Worm (Caenorhabditis elegans) whole organism, L4 larva: ENCODE measurements around the gene clec-169.

Experiments
- D1046.2 ChIP-seq: fragments of 200-800 bp; sonication (Bioruptor generic); IDR thresholded peaks from 2 replicates; pipeline ENCODE4 v1.3.6; 2022; ENCODE audit warnings: missing genetic modification characterization, missing compliant biosample characterization
- F44E2.7 ChIP-seq: fragments of 200-800 bp; sonication (Bioruptor generic); IDR thresholded peaks from 2 replicates; pipeline ENCODE4 v2.1.2; 2022; ENCODE audit warnings: missing genetic modification characterization, missing compliant biosample characterization
- T26A8.4 ChIP-seq: fragments of 200-800 bp; sonication (Bioruptor generic); IDR thresholded peaks from 2 replicates; pipeline ENCODE4 v1.3.6; 2022; ENCODE audit warnings: missing genetic modification characterization, missing compliant biosample characterization
- Y105C5A.15 ChIP-seq: fragments of 200-800 bp; sonication (Bioruptor generic); IDR thresholded peaks from 2 replicates; pipeline ENCODE4 v1.3.6; 2022; ENCODE audit warnings: missing genetic modification characterization, missing compliant biosample characterization
- Y48G9A.11 ChIP-seq: fragments of 200-800 bp; sonication (Bioruptor generic); IDR thresholded peaks from 2 replicates; pipeline ENCODE4 v1.3.6; 2022; ENCODE audit warnings: missing genetic modification reagents, missing genetic modification characterization, missing compliant biosample characterization
- Y75B8A.6 ChIP-seq: fragments of 200-800 bp; sonication (Bioruptor generic); IDR thresholded peaks from 2 replicates; pipeline ENCODE4 v1.3.6; 2022; ENCODE audit warnings: missing genetic modification reagents, missing genetic modification characterization, missing compliant biosample characterization
- aha-1 ChIP-seq: fragments of 150-350 bp; peaks from one replicate; lab custom pipeline; 2014; ENCODE audit warnings: missing biosample characterization, missing genetic modification characterization
- arid-1 ChIP-seq: fragments of 200-800 bp; sonication (Bioruptor generic); conservative IDR thresholded peaks from 2 replicates; pipeline ENCODE4 v1.3.6; 2022; ENCODE audit warnings: missing genetic modification reagents, missing genetic modification characterization, missing compliant biosample characterization
- ceh-28 ChIP-seq: fragments of 150-350 bp; optimal IDR thresholded peaks from 2 replicates; lab custom pipeline; 2014; ENCODE audit warnings: missing biosample characterization, missing genetic modification reagents, missing genetic modification characterization
- ceh-44 ChIP-seq: fragments of 200-800 bp; sonication (Bioruptor generic); IDR thresholded peaks from 2 replicates; pipeline ENCODE4 v1.3.6; 2022; ENCODE audit warnings: missing genetic modification reagents, missing genetic modification characterization, missing compliant biosample characterization
- cey-2 ChIP-seq: sonication (generic microtip); optimal IDR thresholded peaks from 3 replicates; lab custom pipeline; 2017; ENCODE audit warnings: missing genetic modification characterization, mild to moderate bottlenecking, missing compliant biosample characterization, antibody characterized with exemption, borderline replicate concordance; ENCODE audit not compliant: insufficient read depth
- ctbp-1 ChIP-seq: fragments of 200-800 bp; sonication (Bioruptor generic); IDR thresholded peaks from 2 replicates; pipeline ENCODE4 v1.3.6; 2022; ENCODE audit warnings: missing genetic modification reagents, missing genetic modification characterization, missing compliant biosample characterization
- dmd-6 ChIP-seq: fragments of 200-800 bp; sonication (Bioruptor generic); IDR thresholded peaks from 2 replicates; pipeline ENCODE4 v1.3.6; 2022; ENCODE audit warnings: missing genetic modification reagents, missing genetic modification characterization, missing compliant biosample characterization
- dpl-1 ChIP-seq: fragments of 150-350 bp; optimal IDR thresholded peaks from 2 replicates; lab custom pipeline; 2014; ENCODE audit warnings: missing biosample characterization, missing genetic modification reagents, missing genetic modification characterization
- duxl-1 ChIP-seq: sonication (generic microtip); optimal IDR thresholded peaks from 2 replicates; lab custom pipeline; 2016; ENCODE audit warnings: mild to moderate bottlenecking, missing genetic modification characterization, moderate library complexity, missing compliant biosample characterization; ENCODE audit not compliant: poor library complexity
- dve-1 ChIP-seq: sonication (generic microtip); optimal IDR thresholded peaks from 2 replicates; lab custom pipeline; 2017; ENCODE audit warnings: antibody characterized with exemption, mild to moderate bottlenecking, missing genetic modification characterization, missing compliant biosample characterization; ENCODE audit not compliant: insufficient read depth
- egl-43 ChIP-seq: fragments of 200-800 bp; sonication (Bioruptor generic); IDR thresholded peaks from 2 replicates; pipeline ENCODE4 v1.3.6; 2022; ENCODE audit warnings: missing genetic modification reagents, missing genetic modification characterization, missing compliant biosample characterization
- fos-1 ChIP-seq: fragments of 150-350 bp; optimal IDR thresholded peaks from 2 replicates; lab custom pipeline; 2014; ENCODE audit warnings: missing biosample characterization, missing genetic modification characterization
- hlh-30 ChIP-seq: sonication (generic microtip); optimal IDR thresholded peaks from 2 replicates; lab custom pipeline; 2017; ENCODE audit warnings: antibody characterized with exemption, mild to moderate bottlenecking, missing genetic modification characterization, missing compliant biosample characterization; ENCODE audit not compliant: insufficient read depth
- lin-13 ChIP-seq: fragments of 150-350 bp; optimal IDR thresholded peaks from 2 replicates; lab custom pipeline; 2014; ENCODE audit warnings: missing biosample characterization, missing genetic modification reagents, missing genetic modification characterization
- lsy-2 ChIP-seq, 2 experiments: fragments of 150-350 bp in 1 of 2; sonication (generic microtip) in 1 of 2; optimal IDR thresholded peaks; 2 replicates each; lab custom pipeline; 2014 to 2017; ENCODE audit warnings: missing biosample characterization in 2 of 2, missing genetic modification characterization in 2 of 2
- mep-1 ChIP-seq: fragments of 150-350 bp; sonication (generic microtip); optimal IDR thresholded peaks from 3 replicates; lab custom pipeline; 2014; ENCODE audit warnings: missing biosample characterization, missing genetic modification characterization
- mxl-2 ChIP-seq: fragments of 200-800 bp; sonication (Bioruptor generic); conservative IDR thresholded peaks from 2 replicates; pipeline ENCODE4 v1.3.6; 2022; ENCODE audit warnings: missing genetic modification reagents, missing genetic modification characterization, missing compliant biosample characterization
- nhr-11 ChIP-seq: fragments of 150-350 bp; optimal IDR thresholded peaks from 2 replicates; lab custom pipeline; 2014; ENCODE audit warnings: missing biosample characterization, missing genetic modification characterization
- nhr-111 ChIP-seq: fragments of 200-800 bp; sonication (Bioruptor generic); optimal IDR thresholded peaks from 2 replicates; lab custom pipeline; 2018; ENCODE audit warnings: mild to moderate bottlenecking, missing genetic modification characterization, missing compliant biosample characterization
- nhr-237 ChIP-seq: sonication (generic microtip); optimal IDR thresholded peaks from 2 replicates; lab custom pipeline; 2017; ENCODE audit warnings: missing biosample characterization, missing genetic modification characterization
- nhr-25 ChIP-seq: sonication (generic microtip); optimal IDR thresholded peaks from 2 replicates; lab custom pipeline; 2017; ENCODE audit warnings: missing genetic modification characterization, mild to moderate bottlenecking, missing compliant biosample characterization, antibody characterized with exemption, moderate library complexity, borderline replicate concordance; ENCODE audit not compliant: insufficient read depth
- nhr-28 ChIP-seq: fragments of 150-350 bp; optimal IDR thresholded peaks from 2 replicates; lab custom pipeline; 2014; ENCODE audit warnings: missing biosample characterization, missing genetic modification characterization
- nhr-42 ChIP-seq: fragments of 200-800 bp; sonication (Bioruptor generic); IDR thresholded peaks from 2 replicates; pipeline ENCODE4 v1.3.6; 2022; ENCODE audit warnings: missing genetic modification characterization, missing compliant biosample characterization
- nhr-48 ChIP-seq: sonication (generic microtip); optimal IDR thresholded peaks from 2 replicates; lab custom pipeline; 2016; ENCODE audit warnings: mild to moderate bottlenecking, missing genetic modification characterization, missing compliant biosample characterization
- pha-4 ChIP-seq, 2 experiments: fragments of 150-350 bp in 1 of 2; fragments of 200-800 bp in 1 of 2; sonication (Bioruptor generic) in 1 of 2; IDR thresholded peaks in 1 of 2; optimal IDR thresholded peaks in 1 of 2; 2 replicates each; pipeline versions ENCODE4 v1.3.6 to Lab custom; 2014 to 2022; ENCODE audit warnings: missing genetic modification characterization in 2 of 2, missing genetic modification reagents in 2 of 2, missing biosample characterization in 1 of 2, missing compliant biosample characterization in 1 of 2
- rbr-2 ChIP-seq: sonication (generic microtip); optimal IDR thresholded peaks from 2 replicates; lab custom pipeline; 2016; ENCODE audit warnings: missing genotype, missing genetic modification characterization, missing compliant biosample characterization
- sdz-12 ChIP-seq: fragments of 200-800 bp; sonication (Bioruptor generic); optimal IDR thresholded peaks from 2 replicates; lab custom pipeline; 2018; ENCODE audit warnings: mild to moderate bottlenecking, missing genetic modification characterization, missing compliant biosample characterization
- set-16 ChIP-seq: fragments of 200-800 bp; sonication (Bioruptor generic); IDR thresholded peaks from 2 replicates; pipeline ENCODE4 v1.3.6; 2022; ENCODE audit warnings: missing genetic modification reagents, missing genetic modification characterization, missing compliant biosample characterization
- snpc-1.2 ChIP-seq: fragments of 200-800 bp; sonication (Bioruptor generic); IDR thresholded peaks from 2 replicates; pipeline ENCODE4 v1.3.6; 2022; ENCODE audit warnings: missing genetic modification reagents, missing genetic modification characterization, missing compliant biosample characterization
- spr-1 ChIP-seq: sonication (generic microtip); optimal IDR thresholded peaks from 2 replicates; lab custom pipeline; 2016; ENCODE audit warnings: mild to moderate bottlenecking, missing genetic modification characterization, missing compliant biosample characterization
- spr-3 ChIP-seq: fragments of 200-800 bp; sonication (Bioruptor generic); optimal IDR thresholded peaks from 2 replicates; lab custom pipeline; 2018; ENCODE audit warnings: mild to moderate bottlenecking, missing genetic modification characterization, missing compliant biosample characterization
- tag-97 ChIP-seq: fragments of 200-800 bp; sonication (Bioruptor generic); IDR thresholded peaks from 2 replicates; pipeline ENCODE4 v1.3.6; 2022; ENCODE audit warnings: missing genetic modification characterization, missing compliant biosample characterization
- tra-1 ChIP-seq: fragments of 200-800 bp; sonication (Bioruptor generic); IDR thresholded peaks from 2 replicates; pipeline ENCODE4 v1.3.6; 2022; ENCODE audit warnings: missing genetic modification reagents, missing genetic modification characterization, missing compliant biosample characterization
- unc-130 ChIP-seq: sonication (generic microtip); optimal IDR thresholded peaks from 2 replicates; lab custom pipeline; 2016; ENCODE audit warnings: missing genetic modification reagents, missing genetic modification characterization, missing compliant biosample characterization
- unc-62 ChIP-seq, 3 experiments: fragments of 150-350 bp in 1 of 3; sonication (generic microtip); optimal IDR thresholded peaks in 2 of 3; peaks in 1 of 3; 1 replicate in 1 of 3; 2 replicates in 2 of 3; lab custom pipeline; 2014 to 2017; ENCODE audit warnings: missing biosample characterization in 3 of 3, missing genetic modification characterization in 3 of 3, missing genetic modification reagents in 3 of 3, missing genotype in 1 of 3
- zip-2 ChIP-seq: fragments of 150-350 bp; optimal IDR thresholded peaks from 2 replicates; lab custom pipeline; 2014; ENCODE audit warnings: missing biosample characterization, missing genetic modification characterization

The clec-169 gene

ce11 chrIV:1274583-1274982, 13.5 kb downstream of the clec-169 start, which contains the start of gene C09E9.1 (continued):
- TF ChIP-seq nhr-42 (GFP tag; lab: Robert Waterston, UW) (no peak), rbr-2 (tag; lab: Kevin White, UChicago) (peak; percentile 50), ceh-44 (no peak), nhr-28 (tag; lab: Kevin White, UChicago) (peak; percentile 29), ceh-28 (tag; lab: Kevin White, UChicago) (no peak), D1046.2 (no peak), spr-3 (GFP tag; lab: Kevin White, UChicago) (no peak), lin-13 (GFP tag; lab: Kevin White, UChicago) (peak; percentile 50), nhr-237 (tag; lab: Kevin White, UChicago) (no peak), F44E2.7 (GFP tag; lab: Robert Waterston, UW) (no peak), tra-1 (GFP tag; lab: Robert Waterston, UW) (no peak), nhr-11 (tag; lab: Kevin White, UChicago) (peak; percentile 27), snpc-1.2 (GFP tag; lab: Robert Waterston, UW) (no peak), T26A8.4 (GFP tag; lab: Robert Waterston, UW) (no peak), Y105C5A.15 (GFP tag; lab: Robert Waterston, UW) (no peak), fos-1 (tag; lab: Kevin White, UChicago) (no peak), hlh-30 (tag; lab: Kevin White, UChicago) (peak; percentile 95), tag-97 (GFP tag; lab: Robert Waterston, UW) (no peak), mep-1 (peak; percentile 63), arid-1 (GFP tag; lab: Robert Waterston, UW) (no peak), lsy-2 (tag; optimal IDR thresholded peaks at IDR 0.05; lab: Kevin White, UChicago) (peak in 1 of 2 experiments; percentile 74), set-16 (GFP tag; lab: Robert Waterston, UW) (peak; percentile 61), dve-1 (tag; lab: Kevin White, UChicago) (peak; percentile 71), dpl-1 (peak; percentile 79), dmd-6 (GFP tag; lab: Robert Waterston, UW) (peak; percentile 60), egl-43 (GFP tag; lab: Robert Waterston, UW) (no peak), nhr-25 (tag; lab: Kevin White, UChicago) (no peak), unc-130 (GFP tag; lab: Kevin White, UChicago) (peak; percentile 8), unc-62 (GFP tag; optimal IDR thresholded peaks at IDR 0.05 in 1 of 2; lab: Kevin White, UChicago) (peak in 1 of 2 experiments; percentile 57), unc-62 (tag; optimal IDR thresholded peaks at IDR 0.05; lab: Kevin White, UChicago) (no peak), sdz-12 (GFP tag; lab: Kevin White, UChicago) (no peak), cey-2 (tag; lab: Kevin White, UChicago) (no peak), spr-1 (tag; lab: Kevin White, UChicago) (no peak)

- TF ChIP-seq Y75B8A.6 (GFP tag; lab: Robert Waterston, UW): 0 out of 2 replicates have a peak, but pooled peaks have one; percentile 16
- no peak for TF ChIP-seq ctbp-1 (GFP tag; lab: Robert Waterston, UW)
- no peak for TF ChIP-seq fos-1 (tag; lab: Kevin White, UChicago)
- no peak for TF ChIP-seq nhr-28 (tag; lab: Kevin White, UChicago)
- TF ChIP-seq aha-1 (tag; lab: Kevin White, UChicago): peak; percentile 40
- no peak for TF ChIP-seq nhr-48
- TF ChIP-seq Y48G9A.11 (GFP tag; lab: Robert Waterston, UW): 0 out of 2 replicates have a peak, but pooled peaks have one; percentile 48
- 0 out of 2 replicates have a peak, but pooled peaks have one; percentile 24 for TF ChIP-seq mxl-2 (GFP tag; lab: Robert Waterston, UW)
- TF ChIP-seq nhr-111 (GFP tag; lab: Kevin White, UChicago): no peak
- no peak for TF ChIP-seq zip-2 (tag; lab: Kevin White, UChicago)
- TF ChIP-seq duxl-1 (tag; lab: Kevin White, UChicago): no peak
- TF ChIP-seq lsy-2 (tag; optimal IDR thresholded peaks at IDR 0.05; lab: Kevin White, UChicago): peak in 1 of 2 experiments; percentile 2
- TF ChIP-seq lin-13 (GFP tag; lab: Kevin White, UChicago): peak; percentile 34
- no peak for TF ChIP-seq pha-4 (GFP tag; IDR thresholded peaks at IDR 0.05; lab: Robert Waterston, UW)
- no peak for TF ChIP-seq pha-4 (tag; optimal IDR thresholded peaks at IDR 0.05; lab: Kevin White, UChicago)
- TF ChIP-seq unc-62 (GFP tag; optimal IDR thresholded peaks at IDR 0.05 in 1 of 2; lab: Kevin White, UChicago): no peak
- no peak for TF ChIP-seq unc-62 (tag; optimal IDR thresholded peaks at IDR 0.05; lab: Kevin White, UChicago)
Observed at ce11 chrIV:1275910-1276309, 14.8 kb downstream of the clec-169 start.
